Fruit fly (Drosophila melanogaster): ENCODE results near the gene Cpr67B.

Cpr67B gene

DNA sequence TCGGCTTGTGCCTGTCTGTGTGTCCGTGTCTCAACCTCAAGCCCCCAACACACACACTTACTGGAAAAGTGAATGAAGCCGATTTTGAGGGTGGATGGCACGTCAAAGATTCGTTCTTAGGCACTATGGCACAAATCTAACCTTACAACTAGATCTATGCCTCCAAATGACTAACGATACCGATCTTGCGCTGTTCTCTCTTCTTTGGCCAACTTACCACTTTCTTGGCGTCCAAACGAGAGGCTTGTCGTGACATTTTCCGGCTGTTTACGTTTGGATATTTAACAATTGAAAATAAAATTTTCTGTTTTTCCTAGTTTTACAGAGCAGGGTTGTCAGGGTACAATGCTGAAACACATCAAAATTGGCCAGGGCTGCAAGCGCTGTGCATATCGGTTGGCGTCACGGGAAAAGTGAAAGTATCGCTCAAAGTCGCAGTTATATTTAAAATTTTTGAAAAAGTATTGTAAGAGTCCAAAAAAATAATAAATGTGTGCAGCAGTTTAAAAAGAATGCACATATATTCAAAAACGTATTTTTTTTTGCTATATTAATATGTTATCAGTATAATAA lies 37.4 kb downstream of the Cpr67B start, which contains the start of the genes Bet3 and Nf-YA (continued):
- TF ChIP-seq CG15601 (tag; optimal IDR thresholded peaks at IDR 0.05) (peak; percentile 10), Side (GFP tag; optimal IDR thresholded peaks at IDR 0.05) (peak; percentile 8), CG14965 (GFP tag; optimal IDR thresholded peaks at IDR 0.05; ENCODE audit: borderline replicate concordance) (no peak), tll (GFP tag; optimal IDR thresholded peaks at IDR 0.05) (no peak), CG14710 (tag; optimal IDR thresholded peaks at IDR 0.05) (peak; percentile 70), CG15696 (tag; optimal IDR thresholded peaks at IDR 0.05) (peak; percentile 55), stc (GFP tag; IDR thresholded peaks at IDR 0.05) (no peak), fd96Cb (tag; optimal IDR thresholded peaks at IDR 0.05) (peak; percentile 29), CG6175 (GFP tag; IDR thresholded peaks at IDR 0.05) (no peak), mirr (GFP tag; optimal IDR thresholded peaks at IDR 0.05) (no peak), pfk (GFP tag; optimal IDR thresholded peaks at IDR 0.05) (no peak), cas (GFP tag; IDR thresholded peaks at IDR 0.05) (no peak), CG2875 (GFP tag; optimal IDR thresholded peaks at IDR 0.05) (no peak), ab (GFP tag; optimal IDR thresholded peaks at IDR 0.05) (no peak), CG1024 (GFP tag; IDR thresholded peaks at IDR 0.05) (no peak), jigr1 (GFP tag; IDR thresholded peaks at IDR 0.05) (peak; percentile 20; the same call in 1 of the 3 replicates), Kr (GFP tag; optimal IDR thresholded peaks at IDR 0.05) (no peak), Dp (GFP tag; optimal IDR thresholded peaks at IDR 0.05) (peak; percentile 46), tup (GFP tag; optimal IDR thresholded peaks at IDR 0.05) (no peak), tio (GFP tag; optimal IDR thresholded peaks at IDR 0.05) (no peak), HLH54F (GFP tag; optimal IDR thresholded peaks at IDR 0.05) (peak; percentile 50), Doc3 (GFP tag; IDR thresholded peaks at IDR 0.05; ENCODE audit: partially characterized antibody) (peak; percentile 80), E2f2 (GFP tag; IDR thresholded peaks at IDR 0.05) (peak; percentile 34; the same call in 1 of the 2 replicates), CG7372 (GFP tag; IDR thresholded peaks at IDR 0.05) (peak; percentile 60; the same call in 1 of the 2 replicates), CG5180 (GFP tag; optimal IDR thresholded peaks at IDR 0.05) (no peak), lov (optimal IDR thresholded peaks at IDR 0.05) (no peak), lov (GFP tag; IDR thresholded peaks at IDR 0.05) (0 out of 3 replicates have a peak, but pooled peaks have one; percentile 24), Deaf1 (tag; optimal IDR thresholded peaks at IDR 0.05) (no peak), CG7357 (GFP tag; IDR thresholded peaks at IDR 0.05) (no peak; the same call in 2 of the 3 replicates), CG14860 (GFP tag; IDR thresholded peaks at IDR 0.05; ENCODE audit: partially characterized antibody) (peak; percentile 84), CG30431 (GFP tag; optimal IDR thresholded peaks at IDR 0.05) (peak; percentile 3), klu (GFP tag; IDR thresholded peaks at IDR 0.05) (no peak), CG34224 (GFP tag; IDR thresholded peaks at IDR 0.05; ENCODE audit: partially characterized antibody) (peak; percentile 83), Chrac-16 (GFP tag; optimal IDR thresholded peaks at IDR 0.05) (peak; percentile 32), CG16813 (GFP tag; IDR thresholded peaks at IDR 0.05; ENCODE audit: partially characterized antibody) (peak; percentile 85), sc (optimal IDR thresholded peaks at IDR 0.05) (no peak), sc (GFP tag; optimal IDR thresholded peaks at IDR 0.05) (no peak), Meics (GFP tag; optimal IDR thresholded peaks at IDR 0.05) (peak; percentile 49), MTF-1 (GFP tag; optimal IDR thresholded peaks at IDR 0.05; ENCODE audit: borderline replicate concordance) (peak; percentile 69), CG4707 (GFP tag; optimal IDR thresholded peaks at IDR 0.05) (no peak), Blimp-1 (GFP tag; optimal IDR thresholded peaks at IDR 0.05) (peak; percentile 99), aop (GFP tag; IDR thresholded peaks at IDR 0.05) (no peak), gsb (GFP tag; IDR thresholded peaks at IDR 0.05) (no peak), Sry-δ (GFP tag; optimal IDR thresholded peaks at IDR 0.05) (peak; percentile 75), Atf6 (GFP tag; IDR thresholded peaks at IDR 0.05) (0 out of 2 replicates have a peak, but pooled peaks have one; percentile 16), lab (GFP tag; optimal IDR thresholded peaks at IDR 0.05) (peak; percentile 32), CG9609 (GFP tag; optimal IDR thresholded peaks at IDR 0.05) (peak; percentile 55), fu2 (GFP tag; optimal IDR thresholded peaks at IDR 0.05) (peak; percentile 41), h (optimal IDR thresholded peaks at IDR 0.05) (no peak), CG6854 (GFP tag; optimal IDR thresholded peaks at IDR 0.05) (no peak)
